Fruit fly (Drosophila melanogaster): ENCODE measurements around the gene CG13040.

Gene CG13040

dm6 chr3L:16359219-16359748, 32.7 kb upstream of the CG13040 start, which contains the start of gene ringer (continued):
- TF ChIP-seq CG6272 (GFP tag; IDR thresholded peaks at IDR 0.05) (no peak), CG8924 (tag; optimal IDR thresholded peaks at IDR 0.05) (no peak), Med (GFP tag) (peak; percentile 58), Bteb2 (GFP tag; optimal IDR thresholded peaks at IDR 0.05) (no peak), crp (GFP tag; optimal IDR thresholded peaks at IDR 0.05) (no peak), BEAF-32 (GFP tag; optimal IDR thresholded peaks at IDR 0.05) (no peak), CG2875 (GFP tag; optimal IDR thresholded peaks at IDR 0.05) (no peak), CG6791 (GFP tag; IDR thresholded peaks at IDR 0.05; ENCODE audit: partially characterized antibody) (no peak), CG1602 (GFP tag; optimal IDR thresholded peaks at IDR 0.05) (no peak), zen (tag; optimal IDR thresholded peaks at IDR 0.05) (no peak), Hand (GFP tag; optimal IDR thresholded peaks at IDR 0.05) (no peak), Dek (tag; optimal IDR thresholded peaks at IDR 0.05) (peak; percentile 23), NFAT (GFP tag; IDR thresholded peaks at IDR 0.05) (no peak), CG10979 (tag; optimal IDR thresholded peaks at IDR 0.05) (no peak), Bgb (GFP tag; IDR thresholded peaks at IDR 0.05; ENCODE audit: partially characterized antibody) (peak; percentile 21; the same call in 1 of the 2 replicates), CG8478 (optimal IDR thresholded peaks at IDR 0.05) (no peak), Meics (GFP tag; optimal IDR thresholded peaks at IDR 0.05) (peak; percentile 33), insv (GFP tag; optimal IDR thresholded peaks at IDR 0.05) (no peak), Jarid2 (GFP tag; optimal IDR thresholded peaks at IDR 0.05) (peak; percentile 29), ash1 (GFP tag; optimal IDR thresholded peaks at IDR 0.05) (no peak), gce (GFP tag; IDR thresholded peaks at IDR 0.05) (no peak), Mad (GFP tag; optimal IDR thresholded peaks at IDR 0.05) (no peak), Optix (GFP tag; IDR thresholded peaks at IDR 0.05) (no peak), CG6254 (GFP tag; optimal IDR thresholded peaks at IDR 0.05) (no peak), Dip3 (GFP tag; optimal IDR thresholded peaks at IDR 0.05) (no peak), toy (GFP tag; IDR thresholded peaks at IDR 0.05) (no peak), CG16779 (GFP tag; IDR thresholded peaks at IDR 0.05) (no peak), hb (GFP tag; IDR thresholded peaks at IDR 0.05; ENCODE audit: partially characterized antibody) (no peak), Hsf (GFP tag; optimal IDR thresholded peaks at IDR 0.05) (no peak), fru (optimal IDR thresholded peaks at IDR 0.05) (no peak), vnd (GFP tag; IDR thresholded peaks at IDR 0.05; ENCODE audit: partially characterized antibody) (no peak), Atf-2 (GFP tag; optimal IDR thresholded peaks at IDR 0.05) (no peak), grau (tag; optimal IDR thresholded peaks at IDR 0.05) (no peak), trem (tag; optimal IDR thresholded peaks at IDR 0.05) (no peak), emc (GFP tag; optimal IDR thresholded peaks at IDR 0.05) (no peak), Fer3 (tag; optimal IDR thresholded peaks at IDR 0.05) (peak; percentile 6), her (GFP tag; optimal IDR thresholded peaks at IDR 0.05) (no peak), CG2678 (tag; optimal IDR thresholded peaks at IDR 0.05) (peak; percentile 16), CG12299 (tag; optimal IDR thresholded peaks at IDR 0.05) (no peak), Six4 (GFP tag; optimal IDR thresholded peaks at IDR 0.05) (no peak), Atf6 (GFP tag; IDR thresholded peaks at IDR 0.05) (no peak), CG32532 (GFP tag; IDR thresholded peaks at IDR 0.05) (peak; percentile 34; the same call in 1 of the 2 replicates), Taf1 (GFP tag; IDR thresholded peaks at IDR 0.05) (no peak), BtbVII (GFP tag; optimal IDR thresholded peaks at IDR 0.05) (no peak), CG7987 (GFP tag; optimal IDR thresholded peaks at IDR 0.05) (no peak), CG34422 (GFP tag; IDR thresholded peaks at IDR 0.05) (no peak), CG14860 (GFP tag; IDR thresholded peaks at IDR 0.05; ENCODE audit: partially characterized antibody) (no peak), CG7963 (GFP tag; IDR thresholded peaks at IDR 0.05; ENCODE audit: partially characterized antibody) (no peak), CG6175 (GFP tag; IDR thresholded peaks at IDR 0.05) (no peak), CG12659 (GFP tag; optimal IDR thresholded peaks at IDR 0.05) (peak; percentile 8), CG3281 (GFP tag; optimal IDR thresholded peaks at IDR 0.05) (peak; percentile 27)
